Worm (Caenorhabditis elegans): ENCODE data around the gene B0252.1.
A peak's percentile ranks its signal among the peaks of the same experiment; 100 is the strongest.

B0252.1 gene

ce11 chrII:6951250-6951806, 31.8 kb downstream of the B0252.1 start, which contains the start of the genes malt-1 and ceh-38 (continued):
- TF ChIP-seq sdz-38 (tag; optimal IDR thresholded peaks at IDR 0.05) (no peak), attf-3 (GFP tag; conservative IDR thresholded peaks at IDR 0.05) (peak; percentile 62), nhr-120 (GFP tag; IDR thresholded peaks at IDR 0.05) (no peak), repo-1 (tag; optimal IDR thresholded peaks at IDR 0.05) (peak; percentile 42), ets-4 (GFP tag; optimal IDR thresholded peaks at IDR 0.05) (no peak), pbrm-1 (GFP tag; IDR thresholded peaks at IDR 0.05) (peak; percentile 84), ceh-27 (GFP tag; optimal IDR thresholded peaks at IDR 0.05) (peak; percentile 83), ztf-25 (GFP tag; IDR thresholded peaks at IDR 0.05) (no peak), lir-1 (GFP tag; conservative IDR thresholded peaks at IDR 0.05) (peak; percentile 66), ekl-4 (GFP tag; IDR thresholded peaks at IDR 0.05) (peak; percentile 81), dpff-1 (tag; optimal IDR thresholded peaks at IDR 0.05) (no peak), ama-1 (optimal IDR thresholded peaks at IDR 0.05) (no peak), ama-1 (GFP tag; optimal IDR thresholded peaks at IDR 0.05) (no peak), die-1 (tag; optimal IDR thresholded peaks at IDR 0.05) (no peak), bed-2 (GFP tag; IDR thresholded peaks at IDR 0.05) (no peak), ztf-3 (GFP tag; optimal IDR thresholded peaks at IDR 0.05) (no peak), athp-1 (tag; optimal IDR thresholded peaks at IDR 0.05) (peak; percentile 68), ztf-26 (tag; optimal IDR thresholded peaks at IDR 0.05) (peak; percentile 52), snpc-1.3 (tag; optimal IDR thresholded peaks at IDR 0.05; ENCODE audit: insufficient read depth) (peak; percentile 5), nfyb-1 (GFP tag; IDR thresholded peaks at IDR 0.05) (peak; percentile 89), F33H1.4 (GFP tag; IDR thresholded peaks at IDR 0.05) (peak; percentile 90), rcor-1 (GFP tag; IDR thresholded peaks at IDR 0.05) (peak; percentile 50; the same call in 1 of the 2 replicates), efl-1 (GFP tag; optimal IDR thresholded peaks at IDR 0.05) (no peak), madf-10 (tag; optimal IDR thresholded peaks at IDR 0.05) (peak; percentile 84), lsl-1 (GFP tag; optimal IDR thresholded peaks at IDR 0.05) (no peak), Y56A3A.18 (GFP tag; IDR thresholded peaks at IDR 0.05) (no peak), bed-1 (GFP tag; IDR thresholded peaks at IDR 0.05) (no peak), lin-54 (GFP tag; optimal IDR thresholded peaks at IDR 0.05) (peak; percentile 69), tlf-1 (GFP tag; optimal IDR thresholded peaks at IDR 0.05) (peak; percentile 76), let-607 (tag; optimal IDR thresholded peaks at IDR 0.05) (peak; percentile 58 to 77), rpc-1 (optimal IDR thresholded peaks at IDR 0.05) (no peak), rpc-1 (tag; optimal IDR thresholded peaks at IDR 0.05) (no peak), ceh-79 (tag; optimal IDR thresholded peaks at IDR 0.05) (no peak), hlh-12 (tag; optimal IDR thresholded peaks at IDR 0.05) (no peak), lin-40 (tag; optimal IDR thresholded peaks at IDR 0.05) (peak; percentile 92), nhr-90 (tag; optimal IDR thresholded peaks at IDR 0.05) (no peak), ccch-3 (GFP tag; optimal IDR thresholded peaks at IDR 0.05) (peak; percentile 28), snpc-3.4 (tag; optimal IDR thresholded peaks at IDR 0.05) (no peak), pha-4 (tag; optimal IDR thresholded peaks at IDR 0.05) (no peak), aptf-2 (GFP tag; conservative IDR thresholded peaks at IDR 0.05) (no peak), C06A6.2 (GFP tag; conservative IDR thresholded peaks at IDR 0.05) (peak; percentile 77), unc-130 (GFP tag; optimal IDR thresholded peaks at IDR 0.05) (no peak), hmg-20 (GFP tag; IDR thresholded peaks at IDR 0.05) (no peak), lag-1 (GFP tag; IDR thresholded peaks at IDR 0.05) (no peak), nhr-179 (tag; optimal IDR thresholded peaks at IDR 0.05) (no peak), attf-6 (GFP tag; IDR thresholded peaks at IDR 0.05) (no peak), unc-62 (GFP tag; optimal IDR thresholded peaks at IDR 0.05) (peak; percentile 86), him-1 (tag; optimal IDR thresholded peaks at IDR 0.05) (no peak), rec-8 (tag; optimal IDR thresholded peaks at IDR 0.05) (no peak), nfya-1 (tag; optimal IDR thresholded peaks at IDR 0.05; ENCODE audit: borderline replicate concordance, insufficient read depth) (no peak)
